Fruit fly (Drosophila melanogaster) whole organism, pupa: ENCODE data around the gene CG32568.

Source experiments
- CG10348 ChIP-seq: fragments of 200-800 bp; sonication (Bioruptor generic); IDR thresholded peaks from 2 replicates; pipeline ENCODE4 v1.3.6; 2022; ENCODE audit warnings: missing biosample characterization, missing genetic modification characterization
- CG17806 ChIP-seq: fragments of 200-800 bp; sonication (Bioruptor generic); optimal IDR thresholded peaks from 2 replicates; lab custom pipeline; 2018; ENCODE audit warnings: missing biosample characterization, mild to moderate bottlenecking, missing genetic modification characterization, moderate library complexity
- CG8159 ChIP-seq: fragments of 200-800 bp; sonication (Bioruptor generic); optimal IDR thresholded peaks from 3 replicates; lab custom pipeline; 2018; ENCODE audit warnings: missing biosample characterization, mild to moderate bottlenecking, missing genetic modification characterization, moderate library complexity
- EcR ChIP-seq: fragments of 200-800 bp; sonication (Bioruptor generic); optimal IDR thresholded peaks from 3 replicates; lab custom pipeline; 2019; ENCODE audit warnings: missing biosample characterization, missing genetic modification characterization, mild to moderate bottlenecking, moderate library complexity, missing genetic modification reagents

dm6 chrX:16734647-16735046 lies 6.1 kb upstream of the CG32568 start, which contains the start of gene TwdlY:
- no peak for TF ChIP-seq CG17806
- TF ChIP-seq CG8159, result no peak
- TF ChIP-seq EcR, result no peak
- no peak for TF ChIP-seq CG10348 (GFP tag; lab: Robert Waterston, UW)
